Worm (Caenorhabditis elegans) whole organism, L4 larva: Measurements from ENCODE around the gene C32D5.12.

Source experiments
- D1046.2 ChIP-seq: fragments of 200-800 bp; sonication (Bioruptor generic); IDR thresholded peaks from 2 replicates; pipeline ENCODE4 v1.3.6; 2022; ENCODE audit warnings: missing genetic modification characterization, missing compliant biosample characterization
- F37D6.2 ChIP-seq: sonication (generic microtip); optimal IDR thresholded peaks from 2 replicates; lab custom pipeline; 2016; ENCODE audit warnings: mild to moderate bottlenecking, missing genetic modification characterization, missing compliant biosample characterization
- Y48G9A.11 ChIP-seq: fragments of 200-800 bp; sonication (Bioruptor generic); IDR thresholded peaks from 2 replicates; pipeline ENCODE4 v1.3.6; 2022; ENCODE audit warnings: missing genetic modification reagents, missing genetic modification characterization, missing compliant biosample characterization
- ama-1 ChIP-seq: fragments of 150-350 bp; optimal IDR thresholded peaks from 2 replicates; lab custom pipeline; 2014; ENCODE audit warnings: inconsistent platforms, mixed read lengths
- ceh-62 ChIP-seq: sonication (generic microtip); optimal IDR thresholded peaks from 2 replicates; lab custom pipeline; 2017; ENCODE audit warnings: missing biosample characterization, missing genetic modification characterization
- nhr-28 ChIP-seq: fragments of 150-350 bp; optimal IDR thresholded peaks from 2 replicates; lab custom pipeline; 2014; ENCODE audit warnings: missing biosample characterization, missing genetic modification characterization
- rbr-2 ChIP-seq: sonication (generic microtip); optimal IDR thresholded peaks from 2 replicates; lab custom pipeline; 2016; ENCODE audit warnings: missing genotype, missing genetic modification characterization, missing compliant biosample characterization

- TF ChIP-seq D1046.2 (GFP tag; lab: Robert Waterston, UW) (no peak), ceh-62 (tag; lab: Kevin White, UChicago) (no peak), ama-1 (lab: Kevin White, UChicago) (no peak), rbr-2 (tag; lab: Kevin White, UChicago) (no peak), Y48G9A.11 (GFP tag; lab: Robert Waterston, UW) (no peak), F37D6.2 (tag; lab: Kevin White, UChicago) (no peak), nhr-28 (tag; lab: Kevin White, UChicago) (no peak)
Observed at ce11 chrII:6387937-6388336, 29.1 kb upstream of the C32D5.12 start, which contains the start of gene F58F12.2.
